Worm (Caenorhabditis elegans): ENCODE data around the gene Y38F1A.8.

DNA sequence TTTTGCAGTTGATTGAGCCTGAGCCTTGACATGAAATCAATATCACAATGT is 35.3 kb downstream of the Y38F1A.8 start, which contains the start of gene ptr-18:
- no peak for TF ChIP-seq elt-3 (tag; optimal IDR thresholded peaks at IDR 0.05)
- no peak for TF ChIP-seq snpc-4 (tag; optimal IDR thresholded peaks at IDR 0.05)
- TF ChIP-seq nhr-76 (tag; optimal IDR thresholded peaks at IDR 0.05), result no peak
- no peak for TF ChIP-seq unc-62 (GFP tag; optimal IDR thresholded peaks at IDR 0.05)
- TF ChIP-seq nhr-77 (tag; optimal IDR thresholded peaks at IDR 0.05), result no peak
